Worm (Caenorhabditis elegans): ENCODE data around the gene osm-7.

DNA sequence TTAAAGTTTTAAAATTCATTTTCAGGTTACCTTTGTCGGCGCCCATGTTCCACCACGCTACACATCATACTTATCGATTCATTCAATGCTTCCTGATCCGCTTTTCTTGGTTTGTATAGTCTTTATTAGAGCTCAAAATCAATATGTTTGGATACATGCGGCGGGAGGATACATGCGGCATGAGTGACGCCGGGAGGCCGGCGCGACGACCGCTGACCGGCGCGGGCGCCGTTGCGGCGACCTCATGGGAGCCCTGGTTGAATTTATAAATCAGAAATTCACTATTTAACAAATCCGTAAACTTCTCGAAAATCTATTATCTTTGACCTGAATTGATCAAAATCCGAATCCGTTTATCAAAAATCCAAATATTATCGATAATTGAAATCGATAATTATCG, 5.7 kb downstream of the osm-7 start:
- TF ChIP-seq flt-1 (GFP tag; IDR thresholded peaks at IDR 0.05): no peak
- no peak for TF ChIP-seq T22C8.4 (GFP tag; IDR thresholded peaks at IDR 0.05)
- no peak for TF ChIP-seq med-1 (GFP tag; optimal IDR thresholded peaks at IDR 0.05; ENCODE audit: insufficient read depth)

All from whole organism, midembryonic.